Worm (Caenorhabditis elegans): ENCODE measurements around the gene C10G8.2.

Gene C10G8.2

ce11 chrV:5314104-5314503 lies at the start of gene C10G8.2:
Gene C10G8.2 (plus strand): TSS chrV:5314404.
- TF ChIP-seq tab-1 (GFP tag; IDR thresholded peaks at IDR 0.05) (no peak), T22C8.4 (GFP tag; IDR thresholded peaks at IDR 0.05) (no peak), med-1 (GFP tag; optimal IDR thresholded peaks at IDR 0.05; ENCODE audit: insufficient read depth) (no peak), ref-1 (GFP tag; conservative IDR thresholded peaks at IDR 0.05) (no peak), ztf-29 (GFP tag; IDR thresholded peaks at IDR 0.05) (no peak), klf-2 (GFP tag; conservative IDR thresholded peaks at IDR 0.05) (no peak), cog-1 (tag; optimal IDR thresholded peaks at IDR 0.05) (no peak), flt-1 (GFP tag; IDR thresholded peaks at IDR 0.05) (no peak), ztf-23 (GFP tag; IDR thresholded peaks at IDR 0.05) (no peak)

- TF ChIP-seq ztf-29 (GFP tag; IDR thresholded peaks at IDR 0.05) (no peak), flt-1 (GFP tag; IDR thresholded peaks at IDR 0.05) (no peak), cog-1 (tag; optimal IDR thresholded peaks at IDR 0.05) (no peak), med-1 (GFP tag; optimal IDR thresholded peaks at IDR 0.05; ENCODE audit: insufficient read depth) (no peak), T22C8.4 (GFP tag; IDR thresholded peaks at IDR 0.05) (no peak), tab-1 (GFP tag; IDR thresholded peaks at IDR 0.05) (no peak), ztf-23 (GFP tag; IDR thresholded peaks at IDR 0.05) (no peak), klf-2 (GFP tag; conservative IDR thresholded peaks at IDR 0.05) (no peak), ref-1 (GFP tag; conservative IDR thresholded peaks at IDR 0.05) (no peak)
These were observed 48.6 kb upstream of the C10G8.2 start, which contains the start of the genes srt-69 and B0238.12 for ce11 chrV:5265581-5265980. Gene srt-69 (minus strand): TSS chrV:5265681. Gene B0238.12 (plus strand): TSS chrV:5265844.

ce11 chrV:5269024-5269535 lies 45.1 kb upstream of the C10G8.2 start, which contains the start of gene penr-1:
Gene penr-1 (plus strand): TSS chrV:5269485.
- TF ChIP-seq tab-1 (GFP tag; IDR thresholded peaks at IDR 0.05) (no peak), T22C8.4 (GFP tag; IDR thresholded peaks at IDR 0.05) (0 out of 2 replicates have a peak, but pooled peaks have one; percentile 35)

- TF ChIP-seq cog-1 (tag; optimal IDR thresholded peaks at IDR 0.05), result peak; percentile 12
- no peak for TF ChIP-seq ztf-29 (GFP tag; IDR thresholded peaks at IDR 0.05)
These were observed 42.7 kb upstream of the C10G8.2 start for ce11 chrV:5271487-5271886.

- TF ChIP-seq klf-2 (GFP tag; conservative IDR thresholded peaks at IDR 0.05) (no peak), med-1 (GFP tag; optimal IDR thresholded peaks at IDR 0.05; ENCODE audit: insufficient read depth) (no peak), flt-1 (GFP tag; IDR thresholded peaks at IDR 0.05) (no peak), ztf-29 (GFP tag; IDR thresholded peaks at IDR 0.05) (no peak)
These were observed 42.2 kb upstream of the C10G8.2 start for ce11 chrV:5272034-5272433.

ce11 chrV:5272619-5273074 lies 41.6 kb upstream of the C10G8.2 start:
- TF ChIP-seq klf-2 (GFP tag; conservative IDR thresholded peaks at IDR 0.05) (no peak), flt-1 (GFP tag; IDR thresholded peaks at IDR 0.05) (0 out of 2 replicates have a peak, but pooled peaks have one; percentile 20)

- no peak for TF ChIP-seq flt-1 (GFP tag; IDR thresholded peaks at IDR 0.05)
These were observed 41.0 kb upstream of the C10G8.2 start for ce11 chrV:5273241-5273640.

ce11 chrV:5273770-5274169 lies 40.4 kb upstream of the C10G8.2 start, which contains the start of gene natc-2:
Gene natc-2 (plus strand): TSS chrV:5274070.
- TF ChIP-seq T22C8.4 (GFP tag; IDR thresholded peaks at IDR 0.05) (no peak), flt-1 (GFP tag; IDR thresholded peaks at IDR 0.05) (no peak), med-1 (GFP tag; optimal IDR thresholded peaks at IDR 0.05; ENCODE audit: insufficient read depth) (no peak), ref-1 (GFP tag; conservative IDR thresholded peaks at IDR 0.05) (no peak), cog-1 (tag; optimal IDR thresholded peaks at IDR 0.05) (no peak), tab-1 (GFP tag; IDR thresholded peaks at IDR 0.05) (no peak), ztf-23 (GFP tag; IDR thresholded peaks at IDR 0.05) (no peak), ztf-29 (GFP tag; IDR thresholded peaks at IDR 0.05) (no peak)

ce11 chrV:5274974-5275373 lies 39.2 kb upstream of the C10G8.2 start:
- TF ChIP-seq tab-1 (GFP tag; IDR thresholded peaks at IDR 0.05) (0 out of 2 replicates have a peak, but pooled peaks have one; percentile 26), flt-1 (GFP tag; IDR thresholded peaks at IDR 0.05) (0 out of 2 replicates have a peak, but pooled peaks have one; percentile 14), cog-1 (tag; optimal IDR thresholded peaks at IDR 0.05) (no peak)

ce11 chrV:5275426-5276007 lies 38.7 kb upstream of the C10G8.2 start:
- no peak for TF ChIP-seq tab-1 (GFP tag; IDR thresholded peaks at IDR 0.05)
- TF ChIP-seq med-1 (GFP tag; optimal IDR thresholded peaks at IDR 0.05; ENCODE audit: insufficient read depth), result no peak
- no peak for TF ChIP-seq ztf-29 (GFP tag; IDR thresholded peaks at IDR 0.05)
- TF ChIP-seq klf-2 (GFP tag; conservative IDR thresholded peaks at IDR 0.05), result no peak
- no peak for TF ChIP-seq T22C8.4 (GFP tag; IDR thresholded peaks at IDR 0.05)
- TF ChIP-seq flt-1 (GFP tag; IDR thresholded peaks at IDR 0.05), result no peak
- no peak for TF ChIP-seq cog-1 (tag; optimal IDR thresholded peaks at IDR 0.05)
- no peak for TF ChIP-seq ref-1 (GFP tag; conservative IDR thresholded peaks at IDR 0.05)
- no peak for TF ChIP-seq ztf-23 (GFP tag; IDR thresholded peaks at IDR 0.05)

ce11 chrV:5278001-5278400 lies 36.2 kb upstream of the C10G8.2 start, which contains the start of gene B0238.9:
Gene B0238.9 (minus strand): TSS chrV:5278101.
- TF ChIP-seq ztf-23 (GFP tag; IDR thresholded peaks at IDR 0.05) (no peak), cog-1 (tag; optimal IDR thresholded peaks at IDR 0.05) (no peak), tab-1 (GFP tag; IDR thresholded peaks at IDR 0.05) (no peak), med-1 (GFP tag; optimal IDR thresholded peaks at IDR 0.05; ENCODE audit: insufficient read depth) (no peak), T22C8.4 (GFP tag; IDR thresholded peaks at IDR 0.05) (no peak), ztf-29 (GFP tag; IDR thresholded peaks at IDR 0.05) (no peak), ref-1 (GFP tag; conservative IDR thresholded peaks at IDR 0.05) (no peak), flt-1 (GFP tag; IDR thresholded peaks at IDR 0.05) (no peak), klf-2 (GFP tag; conservative IDR thresholded peaks at IDR 0.05) (no peak)
